Fruit fly (Drosophila melanogaster): ENCODE data around the gene Spps.

Gene Spps

DNA sequence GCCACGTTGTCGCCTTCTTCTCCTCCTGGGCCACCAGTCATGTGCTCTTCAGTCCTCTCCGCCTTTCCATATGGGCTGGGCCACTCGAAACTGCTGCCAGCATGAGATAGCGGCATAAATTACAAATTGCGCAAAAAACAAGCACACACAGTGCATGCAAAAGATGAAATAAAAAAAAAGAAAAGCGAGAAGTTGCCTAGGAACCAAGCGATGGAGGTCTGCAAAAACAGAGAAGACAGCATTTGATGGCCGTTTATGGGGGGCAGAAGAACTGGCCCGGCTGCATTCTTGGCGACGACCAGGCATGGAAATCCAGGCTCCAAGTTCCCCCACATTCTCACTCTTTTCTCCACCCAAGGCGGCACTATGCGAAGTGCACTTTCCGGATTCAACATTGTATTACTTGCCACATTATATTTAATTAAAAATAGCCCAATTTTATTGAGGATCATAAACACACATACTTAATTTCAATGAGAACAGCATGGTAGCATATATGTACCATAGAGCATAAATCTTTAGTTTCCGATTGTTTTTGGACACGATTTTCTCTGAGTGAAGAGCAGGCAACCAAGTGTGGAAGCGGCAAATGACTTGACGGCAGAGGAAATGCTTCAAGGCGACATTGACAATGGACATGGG lies 34.8 kb upstream of the Spps start:
- no peak for TF ChIP-seq CG17801 (GFP tag; optimal IDR thresholded peaks at IDR 0.05; ENCODE audit: partially characterized antibody)

- no peak for TF ChIP-seq CG17801 (GFP tag; optimal IDR thresholded peaks at IDR 0.05; ENCODE audit: partially characterized antibody)
Measured at dm6 chr3R:24260411-24260810, 33.7 kb upstream of the Spps start.

DNA sequence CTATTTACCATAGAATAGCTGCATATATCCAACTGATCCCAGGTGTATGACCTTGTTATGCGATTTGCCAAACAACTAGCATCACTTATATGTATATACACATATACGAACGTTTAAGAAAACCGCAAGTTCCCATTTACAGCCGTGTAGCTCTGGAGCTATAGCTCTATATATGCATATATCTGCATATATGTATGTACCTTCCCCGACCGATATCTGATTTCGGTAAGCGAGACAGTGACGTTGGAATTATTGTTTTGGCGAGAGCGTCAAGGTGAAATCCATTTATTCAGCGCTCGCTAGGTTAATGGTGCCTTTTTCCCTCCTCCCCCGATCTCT lies 33.3 kb upstream of the Spps start:
- TF ChIP-seq CG17801 (GFP tag; optimal IDR thresholded peaks at IDR 0.05; ENCODE audit: partially characterized antibody): no peak

- peak; percentile 96 for TF ChIP-seq CG17801 (GFP tag; optimal IDR thresholded peaks at IDR 0.05; ENCODE audit: partially characterized antibody)
Measured at dm6 chr3R:24259278-24260040, 32.7 kb upstream of the Spps start.

- TF ChIP-seq CG17801 (GFP tag; optimal IDR thresholded peaks at IDR 0.05; ENCODE audit: partially characterized antibody): no peak
Measured at dm6 chr3R:24258333-24258732, 31.6 kb upstream of the Spps start.

- TF ChIP-seq CG17801 (GFP tag; optimal IDR thresholded peaks at IDR 0.05; ENCODE audit: partially characterized antibody): no peak
Measured at dm6 chr3R:24252494-24252893, 25.8 kb upstream of the Spps start, which contains the start of gene beta-PheRS. beta-PheRS (minus strand) TSS chr3R:24252679.

DNA sequence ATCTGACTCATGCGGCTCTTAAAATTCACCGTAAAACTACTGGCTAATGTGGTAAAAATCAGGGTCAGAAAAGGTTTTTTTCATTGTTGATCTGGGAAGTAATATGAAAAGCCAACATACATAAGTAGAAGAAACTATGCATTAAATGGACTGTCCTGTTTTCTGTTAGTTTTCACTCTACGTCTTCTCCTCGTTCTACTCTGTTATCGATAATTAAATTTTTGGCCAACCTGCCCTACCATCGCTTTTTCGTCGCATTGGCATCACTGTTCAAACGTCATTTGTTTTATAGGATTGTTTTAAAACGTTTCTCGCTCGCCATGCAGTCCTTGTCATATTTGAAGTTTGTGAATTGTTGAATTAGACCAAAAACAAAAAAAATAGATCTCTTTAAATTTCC lies 8.0 kb upstream of the Spps start:
- TF ChIP-seq CG17801 (GFP tag; optimal IDR thresholded peaks at IDR 0.05; ENCODE audit: partially characterized antibody): no peak

- TF ChIP-seq CG17801 (GFP tag; optimal IDR thresholded peaks at IDR 0.05; ENCODE audit: partially characterized antibody): no peak
Measured at dm6 chr3R:24234162-24234529, 7.4 kb upstream of the Spps start.

DNA sequence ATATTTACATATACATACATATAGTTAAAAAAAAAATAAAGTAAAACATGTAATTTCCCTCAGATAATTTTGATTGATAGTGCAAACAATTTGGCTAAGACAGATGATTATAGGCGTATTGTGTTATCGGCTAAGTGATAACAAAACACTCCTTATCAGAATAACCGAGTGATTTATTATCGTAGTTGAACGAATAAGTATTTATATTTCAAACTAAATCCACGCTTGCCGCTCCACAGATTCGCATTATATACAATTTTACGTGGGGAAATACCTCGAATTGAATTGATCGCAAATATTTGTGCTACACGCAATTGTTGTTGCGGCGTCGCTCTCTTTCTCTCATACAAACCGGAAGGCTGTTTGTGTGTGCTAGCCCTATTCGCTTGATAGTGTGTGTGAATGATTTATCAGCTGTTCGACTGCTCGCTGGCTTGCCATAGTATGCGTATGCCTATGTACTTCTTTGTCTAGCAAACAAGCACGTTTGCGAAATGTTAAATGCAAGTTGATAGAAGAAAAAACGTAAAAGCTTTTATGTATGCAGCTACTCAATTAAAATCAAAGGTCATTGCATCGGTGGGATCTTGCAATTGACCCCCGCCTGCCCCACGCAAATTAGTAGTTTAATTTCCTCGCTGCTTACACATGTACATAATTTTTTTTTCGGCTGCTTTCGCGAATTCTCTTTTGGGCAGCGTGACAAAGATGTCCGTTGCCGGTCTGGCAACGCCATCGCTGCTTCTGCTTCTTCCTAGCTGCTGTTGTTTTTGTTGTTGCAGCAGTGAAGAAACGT lies 6.8 kb upstream of the Spps start:
- TF ChIP-seq CG17801 (GFP tag; optimal IDR thresholded peaks at IDR 0.05; ENCODE audit: partially characterized antibody): peak; percentile 18

- no peak for TF ChIP-seq CG17801 (GFP tag; optimal IDR thresholded peaks at IDR 0.05; ENCODE audit: partially characterized antibody)
Measured at dm6 chr3R:24231914-24232313, 5.2 kb upstream of the Spps start.

- TF ChIP-seq CG17801 (GFP tag; optimal IDR thresholded peaks at IDR 0.05; ENCODE audit: partially characterized antibody): no peak
Measured at dm6 chr3R:24231206-24231502, 4.4 kb upstream of the Spps start.

- TF ChIP-seq CG17801 (GFP tag; optimal IDR thresholded peaks at IDR 0.05; ENCODE audit: partially characterized antibody): peak; percentile 65
Measured at dm6 chr3R:24230423-24231205, 3.9 kb upstream of the Spps start, which contains the start of gene mask. mask (plus strand) TSS chr3R:24230562.

DNA sequence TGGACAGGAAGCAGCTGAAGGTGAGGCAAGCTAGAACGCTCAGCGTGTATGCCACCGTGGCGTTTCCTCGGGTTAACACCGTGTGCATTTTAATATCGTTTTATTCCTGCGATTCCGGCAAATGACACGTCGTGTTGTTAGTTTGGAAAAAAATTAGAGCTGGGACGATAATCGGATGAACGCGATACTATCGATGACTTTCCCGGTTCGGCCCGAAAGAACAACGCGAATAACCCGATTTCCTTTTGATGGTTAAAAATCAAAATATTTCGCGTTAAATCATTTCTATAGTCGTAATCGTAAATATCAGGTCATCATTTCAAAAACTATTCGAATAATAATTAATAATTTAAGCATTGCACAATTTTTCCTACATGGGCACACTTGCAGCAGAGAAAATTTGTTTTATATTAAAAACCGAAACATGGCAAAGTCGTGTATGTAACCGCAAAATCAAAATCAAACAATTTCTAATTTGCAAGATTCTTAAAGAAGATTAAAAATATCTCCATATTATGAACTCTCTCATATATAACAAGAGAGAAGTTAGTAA lies 3.2 kb upstream of the Spps start, which contains the start of gene Spase22-23:
Gene Spase22-23, minus strand, starts transcription at position 166 of the 553 bp plus-strand sequence.
- no peak for TF ChIP-seq CG17801 (GFP tag; optimal IDR thresholded peaks at IDR 0.05; ENCODE audit: partially characterized antibody)

DNA sequence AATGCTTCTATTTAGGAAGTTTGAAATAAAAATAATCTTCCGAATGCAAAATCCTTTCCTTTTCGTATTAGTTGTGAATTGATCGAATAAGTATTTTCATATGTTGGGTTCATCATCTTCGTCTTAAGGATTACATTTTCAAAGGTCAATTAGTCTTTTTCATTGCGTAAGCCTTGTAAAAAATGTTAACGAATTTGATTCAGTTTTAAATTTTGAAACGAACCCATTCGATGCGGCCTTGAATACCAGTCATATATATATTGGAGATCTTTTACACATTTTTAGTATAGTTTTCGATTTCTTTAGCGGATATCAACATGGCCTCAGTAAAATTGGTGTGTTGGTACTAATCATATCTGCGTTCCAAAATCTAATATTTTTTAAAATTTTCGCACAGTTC lies 1.9 kb upstream of the Spps start, which contains the start of gene Acp95EF:
Gene Acp95EF, plus strand, starts transcription at position 301 of the 400 bp plus-strand sequence.
- no peak for TF ChIP-seq CG17801 (GFP tag; optimal IDR thresholded peaks at IDR 0.05; ENCODE audit: partially characterized antibody)
